Worm (Caenorhabditis elegans): ENCODE results near the gene F54B11.11.
A peak's percentile ranks its signal among the peaks of the same experiment; 100 is the strongest.

The F54B11.11 gene

DNA sequence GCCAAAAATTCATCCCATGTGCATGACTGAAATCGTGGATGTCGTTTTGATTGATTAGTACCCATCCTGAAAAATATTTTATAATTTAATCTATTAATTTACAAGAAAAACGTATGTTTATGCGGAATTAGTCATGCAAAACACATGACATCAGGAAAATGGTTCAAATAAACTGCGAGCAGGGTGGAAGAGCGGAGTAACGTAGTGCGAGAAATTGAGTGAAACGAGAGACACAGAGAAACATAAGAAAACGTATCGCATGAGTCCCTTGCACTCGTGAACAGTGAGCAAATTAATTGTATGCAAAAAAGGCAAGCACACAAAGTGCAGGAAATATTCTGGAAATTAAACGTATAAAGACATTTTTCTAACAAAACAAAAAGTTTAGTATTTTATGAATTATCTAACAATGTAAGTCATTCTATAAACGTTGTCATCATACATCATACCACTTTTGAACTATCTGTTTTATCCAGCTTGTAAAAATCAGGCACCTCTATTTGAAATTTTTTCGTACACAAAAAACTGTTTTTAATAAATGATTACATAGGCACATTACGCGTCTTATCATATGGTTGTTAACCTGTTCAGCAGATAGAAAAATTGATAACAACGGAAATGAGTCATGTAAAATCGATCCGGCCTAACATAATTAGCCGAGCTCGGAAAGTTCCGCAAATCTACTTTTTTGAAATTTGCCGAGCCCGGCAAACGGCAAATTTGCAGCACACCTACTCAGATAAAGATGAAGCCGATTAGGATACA lies 17.6 kb downstream of the F54B11.11 start, which contains the start of gene F54B11.5 (continued):
- TF ChIP-seq daf-12 (tag; optimal IDR thresholded peaks at IDR 0.05) (no peak), ama-1 (optimal IDR thresholded peaks at IDR 0.05) (no peak)

DNA sequence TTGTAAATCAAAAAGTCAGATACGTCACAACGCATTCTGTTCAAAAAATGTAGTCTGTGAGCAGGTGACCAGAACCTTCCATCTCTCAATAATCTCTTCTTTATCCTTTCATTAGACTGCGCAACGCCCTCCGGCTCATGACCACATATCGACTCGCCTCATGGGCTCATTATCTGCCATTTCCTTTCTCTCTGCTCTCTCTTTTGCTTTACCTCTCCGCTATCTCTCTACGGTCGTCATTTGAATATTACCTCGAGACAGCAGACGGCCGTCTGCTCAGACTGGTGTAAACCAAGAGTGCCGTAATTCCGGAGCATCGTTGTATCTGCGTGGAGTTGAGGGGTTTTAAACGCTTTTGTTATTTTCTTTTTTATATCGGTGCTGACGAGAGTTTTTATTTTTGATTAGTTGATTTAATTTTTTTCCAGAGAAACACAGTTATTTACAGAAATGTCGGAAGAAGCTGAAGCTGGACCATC lies 19.5 kb downstream of the F54B11.11 start, which contains the start of gene bra-1:
Gene bra-1, plus strand, starts transcription at position 429 of the 479 bp plus-strand sequence.
- TF ChIP-seq lin-15B (tag; optimal IDR thresholded peaks at IDR 0.05) (peak; percentile 42), snpc-4 (tag; optimal IDR thresholded peaks at IDR 0.05) (peak; percentile 27), mml-1 (tag; optimal IDR thresholded peaks at IDR 0.05) (no peak), lin-39 (tag; optimal IDR thresholded peaks at IDR 0.05) (peak; percentile 60), fkh-10 (GFP tag; optimal IDR thresholded peaks at IDR 0.05) (peak; percentile 27), ceh-16 (tag; optimal IDR thresholded peaks at IDR 0.05) (no peak), elt-3 (tag; optimal IDR thresholded peaks at IDR 0.05) (no peak), nhr-11 (tag; optimal IDR thresholded peaks at IDR 0.05) (peak; percentile 35), nhr-76 (tag; optimal IDR thresholded peaks at IDR 0.05) (no peak), pha-4 (tag; optimal IDR thresholded peaks at IDR 0.05) (peak; percentile 68), pqm-1 (tag; optimal IDR thresholded peaks at IDR 0.05) (peak; percentile 38), nfya-1 (tag; optimal IDR thresholded peaks at IDR 0.05; ENCODE audit: insufficient read depth) (peak; percentile 68), elt-2 (tag; optimal IDR thresholded peaks at IDR 0.05) (peak; percentile 51), hmg-11 (tag; optimal IDR thresholded peaks at IDR 0.05) (peak; percentile 24)

DNA sequence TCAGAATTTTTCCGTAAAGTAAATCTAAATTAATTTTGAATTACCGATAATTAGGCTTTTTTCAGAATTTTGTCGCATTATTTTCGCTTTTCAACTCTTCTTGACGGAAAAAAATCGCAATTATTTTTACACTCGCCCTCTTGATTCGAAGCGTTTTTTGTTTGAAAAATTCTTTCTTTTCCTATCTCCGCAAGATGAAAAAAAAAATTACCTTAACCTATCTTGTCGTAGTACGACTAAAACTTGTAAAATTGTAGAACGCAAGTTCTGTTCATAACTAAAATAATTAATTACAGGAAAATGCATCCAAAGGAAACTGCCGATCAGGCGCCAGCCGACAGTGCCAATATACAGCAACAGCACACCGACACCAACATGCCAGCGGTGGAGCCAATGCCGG lies 21.6 kb downstream of the F54B11.11 start, which contains the start of gene F54B11.7:
Gene F54B11.7, plus strand, starts transcription at position 301 of the 400 bp plus-strand sequence.
- TF ChIP-seq fkh-10 (GFP tag; optimal IDR thresholded peaks at IDR 0.05) (no peak), hmg-11 (tag; optimal IDR thresholded peaks at IDR 0.05) (no peak), pha-4 (tag; optimal IDR thresholded peaks at IDR 0.05) (no peak), nhr-77 (tag; optimal IDR thresholded peaks at IDR 0.05) (no peak), jun-1 (tag; optimal IDR thresholded peaks at IDR 0.05) (no peak), nhr-67 (tag; optimal IDR thresholded peaks at IDR 0.05) (no peak), daf-12 (tag; optimal IDR thresholded peaks at IDR 0.05) (no peak), ztf-11 (tag; optimal IDR thresholded peaks at IDR 0.05) (no peak), R02D3.7 (tag; optimal IDR thresholded peaks at IDR 0.05) (no peak), lin-39 (tag; optimal IDR thresholded peaks at IDR 0.05) (no peak), fkh-2 (tag; optimal IDR thresholded peaks at IDR 0.05) (no peak), ceh-9 (tag; optimal IDR thresholded peaks at IDR 0.05) (no peak), mdl-1 (tag; optimal IDR thresholded peaks at IDR 0.05) (no peak), unc-62 (GFP tag; optimal IDR thresholded peaks at IDR 0.05) (no peak), nhr-237 (tag; optimal IDR thresholded peaks at IDR 0.05) (no peak), nhr-12 (tag; optimal IDR thresholded peaks at IDR 0.05) (no peak), pqm-1 (tag; optimal IDR thresholded peaks at IDR 0.05) (no peak), elt-3 (tag; optimal IDR thresholded peaks at IDR 0.05) (no peak)

DNA sequence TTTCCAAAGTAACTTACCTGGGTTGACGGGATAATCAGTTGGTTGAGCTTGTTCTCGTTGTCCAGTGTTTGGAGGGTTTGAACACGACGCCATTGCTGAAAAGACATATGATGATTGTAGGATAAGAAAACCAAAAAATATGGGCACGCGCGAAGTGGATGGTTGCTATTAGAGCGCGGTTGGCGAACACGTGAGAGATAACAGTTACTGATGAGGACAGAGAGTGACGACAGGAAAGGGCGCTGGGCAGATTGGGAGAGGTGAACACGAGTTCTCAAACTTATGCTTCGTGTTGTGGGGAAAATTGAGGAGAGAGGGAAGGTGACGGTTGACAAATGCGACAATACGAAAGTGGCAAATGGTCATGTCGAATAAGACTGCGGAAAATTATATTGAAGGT lies 25.2 kb downstream of the F54B11.11 start, which contains the start of gene F54B11.8:
Gene F54B11.8, minus strand, starts transcription at position 101 of the 400 bp plus-strand sequence.
- TF ChIP-seq eor-1 (tag; optimal IDR thresholded peaks at IDR 0.05): no peak
- TF ChIP-seq nhr-43 (tag; optimal IDR thresholded peaks at IDR 0.05; ENCODE audit: poor library complexity, severe bottlenecking): no peak
- no peak for TF ChIP-seq nhr-67 (tag; optimal IDR thresholded peaks at IDR 0.05)
- no peak for TF ChIP-seq nhr-25 (tag; optimal IDR thresholded peaks at IDR 0.05)
- TF ChIP-seq lsy-12 (tag; optimal IDR thresholded peaks at IDR 0.05): no peak
- TF ChIP-seq ceh-16 (tag; optimal IDR thresholded peaks at IDR 0.05): no peak
- TF ChIP-seq jun-1 (tag; optimal IDR thresholded peaks at IDR 0.05): no peak
- TF ChIP-seq nhr-77 (tag; optimal IDR thresholded peaks at IDR 0.05): no peak
- TF ChIP-seq sea-2 (GFP tag; optimal IDR thresholded peaks at IDR 0.05): no peak
- TF ChIP-seq elt-3 (tag; optimal IDR thresholded peaks at IDR 0.05): no peak
- TF ChIP-seq ztf-4 (tag; optimal IDR thresholded peaks at IDR 0.05): no peak
- no peak for TF ChIP-seq ceh-9 (tag; optimal IDR thresholded peaks at IDR 0.05)
- no peak for TF ChIP-seq nhr-28 (tag; optimal IDR thresholded peaks at IDR 0.05)
- TF ChIP-seq nfya-1 (tag; optimal IDR thresholded peaks at IDR 0.05; ENCODE audit: insufficient read depth): no peak
- no peak for TF ChIP-seq unc-62 (GFP tag; optimal IDR thresholded peaks at IDR 0.05)
- no peak for TF ChIP-seq ama-1 (optimal IDR thresholded peaks at IDR 0.05)
- no peak for TF ChIP-seq egl-27 (tag; optimal IDR thresholded peaks at IDR 0.05)
- no peak for TF ChIP-seq lin-15B (tag; optimal IDR thresholded peaks at IDR 0.05)
- TF ChIP-seq fkh-2 (tag; optimal IDR thresholded peaks at IDR 0.05): no peak
- TF ChIP-seq lin-39 (tag; optimal IDR thresholded peaks at IDR 0.05): no peak

All from whole organism, L3 larva.